Fruit fly (Drosophila melanogaster): ENCODE measurements around the gene sgg.

sgg gene

dm6 chrX:2646022-2646761, 12.4 kb downstream of the sgg start (continued):
- TF ChIP-seq BtbVII (GFP tag; optimal IDR thresholded peaks at IDR 0.05) (peak; percentile 96), Dbx (GFP tag; IDR thresholded peaks at IDR 0.05) (peak; percentile 96), Ets65A (GFP tag) (peak; percentile 99), CG7786 (GFP tag; optimal IDR thresholded peaks at IDR 0.05) (peak; percentile 97), Doc2 (GFP tag; IDR thresholded peaks at IDR 0.05) (peak; percentile 76; the same call in 1 of the 2 replicates), amos (GFP tag; IDR thresholded peaks at IDR 0.05; ENCODE audit: partially characterized antibody) (peak; percentile 34; the same call in 1 of the 2 replicates), NFAT (GFP tag; IDR thresholded peaks at IDR 0.05) (peak; percentile 92), CG8478 (optimal IDR thresholded peaks at IDR 0.05) (no peak), CG3163 (GFP tag; optimal IDR thresholded peaks at IDR 0.05) (peak; percentile 86), bowl (GFP tag; IDR thresholded peaks at IDR 0.05) (peak; percentile 90), stwl (tag; optimal IDR thresholded peaks at IDR 0.05) (no peak), pum (GFP tag; optimal IDR thresholded peaks at IDR 0.05) (peak; percentile 95), danr (GFP tag; IDR thresholded peaks at IDR 0.05) (peak; percentile 88), ab (GFP tag; optimal IDR thresholded peaks at IDR 0.05) (peak; percentile 95), CG4707 (GFP tag; optimal IDR thresholded peaks at IDR 0.05) (peak; percentile 95), sqz (GFP tag; optimal IDR thresholded peaks at IDR 0.05) (peak; percentile 92), gfzf (GFP tag; optimal IDR thresholded peaks at IDR 0.05) (peak; percentile 11), CG7839 (tag; optimal IDR thresholded peaks at IDR 0.05) (peak; percentile 98), CG11093 (GFP tag; IDR thresholded peaks at IDR 0.05) (peak; percentile 96), CG15073 (GFP tag; optimal IDR thresholded peaks at IDR 0.05) (peak; percentile 81), stc (GFP tag; IDR thresholded peaks at IDR 0.05) (peak; percentile 96), fd102C (GFP tag; optimal IDR thresholded peaks at IDR 0.05) (peak; percentile 73), ssp (GFP tag; IDR thresholded peaks at IDR 0.05) (peak; percentile 84), bcd (GFP tag; optimal IDR thresholded peaks at IDR 0.05) (peak; percentile 98), HmgZ (tag; optimal IDR thresholded peaks at IDR 0.05) (peak; percentile 99), jumu (GFP tag; optimal IDR thresholded peaks at IDR 0.05) (peak; percentile 97), ERR (GFP tag; optimal IDR thresholded peaks at IDR 0.05) (peak; percentile 95), CG4424 (GFP tag; optimal IDR thresholded peaks at IDR 0.05) (peak; percentile 95), tap (tag; optimal IDR thresholded peaks at IDR 0.05) (peak; percentile 95), CG17912 (GFP tag; optimal IDR thresholded peaks at IDR 0.05) (peak; percentile 76), Bdp1 (GFP tag; optimal IDR thresholded peaks at IDR 0.05) (peak; percentile 90), CG2889 (GFP tag; IDR thresholded peaks at IDR 0.05) (peak; percentile 93), Max (GFP tag; optimal IDR thresholded peaks at IDR 0.05) (peak; percentile 91), Opbp (GFP tag; IDR thresholded peaks at IDR 0.05; ENCODE audit: partially characterized antibody) (peak; percentile 44; the same call in 1 of the 3 replicates), NfI (GFP tag; optimal IDR thresholded peaks at IDR 0.05) (peak; percentile 97), Scr (GFP tag; IDR thresholded peaks at IDR 0.05; ENCODE audit: partially characterized antibody) (peak; percentile 47; the same call in 1 of the 2 replicates), Spps (tag; optimal IDR thresholded peaks at IDR 0.05) (peak; percentile 86), ATbp (GFP tag; optimal IDR thresholded peaks at IDR 0.05) (peak; percentile 98), h (optimal IDR thresholded peaks at IDR 0.05) (no peak), p53 (GFP tag; optimal IDR thresholded peaks at IDR 0.05) (peak; percentile 92), CG12942 (GFP tag; optimal IDR thresholded peaks at IDR 0.05) (peak; percentile 94), Fer2 (tag; optimal IDR thresholded peaks at IDR 0.05) (peak; percentile 87), CG14667 (GFP tag; IDR thresholded peaks at IDR 0.05) (peak; percentile 89), kni (GFP tag; optimal IDR thresholded peaks at IDR 0.05) (peak; percentile 97), CG1647 (GFP tag; optimal IDR thresholded peaks at IDR 0.05) (peak; percentile 93), CG16863 (GFP tag; optimal IDR thresholded peaks at IDR 0.05) (peak; percentile 97), caup (GFP tag; optimal IDR thresholded peaks at IDR 0.05; ENCODE audit: severe bottlenecking) (peak; percentile 96), CG32767 (GFP tag; IDR thresholded peaks at IDR 0.05) (peak; percentile 97), tgo (GFP tag; IDR thresholded peaks at IDR 0.05) (peak; percentile 96), zfh1 (GFP tag; IDR thresholded peaks at IDR 0.05) (peak; percentile 95)

Data from whole organism, embryonic.